Worm (Caenorhabditis elegans) whole organism, L2 larva: ENCODE results near the gene C30G7.5.

Experiments
- C34F6.9 ChIP-seq: fragments of 150-350 bp; optimal IDR thresholded peaks from 2 replicates; lab custom pipeline; 2014; ENCODE audit warnings: missing biosample characterization, missing genetic modification characterization
- R02D3.7 ChIP-seq: fragments of 150-350 bp; optimal IDR thresholded peaks from 2 replicates; lab custom pipeline; 2014; ENCODE audit warnings: missing biosample characterization, missing genetic modification characterization
- ZK546.5 ChIP-seq: sonication (generic microtip); optimal IDR thresholded peaks from 2 replicates; lab custom pipeline; 2017; ENCODE audit warnings: missing biosample characterization, missing genetic modification characterization
- ceh-16 ChIP-seq: fragments of 150-350 bp; optimal IDR thresholded peaks from 2 replicates; lab custom pipeline; 2014; ENCODE audit warnings: missing biosample characterization, missing genetic modification characterization
- elt-3 ChIP-seq: sonication (generic microtip); optimal IDR thresholded peaks from 2 replicates; lab custom pipeline; 2017; ENCODE audit warnings: missing biosample characterization, missing genetic modification characterization
- fos-1 ChIP-seq: fragments of 150-350 bp; optimal IDR thresholded peaks from 2 replicates; lab custom pipeline; 2014; ENCODE audit warnings: missing biosample characterization, missing genetic modification characterization
- lin-11 ChIP-seq: fragments of 150-350 bp; sonication (generic microtip); optimal IDR thresholded peaks from 2 replicates; lab custom pipeline; 2014; ENCODE audit warnings: missing biosample characterization, missing genetic modification characterization, inconsistent platforms, mixed read lengths
- lin-13 ChIP-seq: fragments of 150-350 bp; optimal IDR thresholded peaks from 2 replicates; lab custom pipeline; 2014; ENCODE audit warnings: missing biosample characterization, missing genetic modification reagents, missing genetic modification characterization
- mdl-1 ChIP-seq, 2 experiments: fragments of 150-350 bp in 1 of 2; sonication (generic microtip) in 1 of 2; optimal IDR thresholded peaks; 2 replicates each; lab custom pipeline; 2017; ENCODE audit warnings: missing biosample characterization in 2 of 2, missing genetic modification characterization in 2 of 2
- unc-39 ChIP-seq: fragments of 150-350 bp; optimal IDR thresholded peaks from 2 replicates; lab custom pipeline; 2014; ENCODE audit warnings: missing biosample characterization, missing genetic modification characterization
- zag-1 ChIP-seq: fragments of 150-350 bp; optimal IDR thresholded peaks from 2 replicates; lab custom pipeline; 2014; ENCODE audit warnings: missing biosample characterization, missing genetic modification characterization
- ztf-11 ChIP-seq: sonication (generic microtip); optimal IDR thresholded peaks from 2 replicates; lab custom pipeline; 2017; ENCODE audit warnings: missing biosample characterization, missing genetic modification characterization

DNA sequence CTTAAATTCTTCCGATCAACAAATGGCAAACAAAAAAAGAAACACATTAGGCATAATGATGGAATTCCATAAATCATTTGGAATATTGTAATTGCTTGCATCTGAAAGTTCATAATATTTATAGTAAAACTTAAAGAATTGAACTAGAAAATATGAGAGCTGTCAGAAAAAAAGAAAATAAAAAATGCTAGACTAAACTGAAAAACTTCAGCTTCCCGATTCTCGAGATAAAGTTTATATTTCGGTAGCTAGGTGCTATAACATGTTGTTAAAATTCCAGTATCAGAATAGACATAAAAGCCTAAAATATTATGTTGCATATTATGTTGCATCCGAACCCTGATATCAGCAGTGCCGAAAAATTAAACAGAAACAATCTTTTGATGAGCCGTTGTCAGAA, 30.4 kb downstream of the C30G7.5 start, which contains the start of gene srg-54:
- TF ChIP-seq C34F6.9, result no peak
- TF ChIP-seq R02D3.7 (tag; lab: Kevin White, UChicago), result no peak
- TF ChIP-seq ZK546.5 (tag; lab: Kevin White, UChicago), result no peak
- no peak for TF ChIP-seq ztf-11 (tag; lab: Kevin White, UChicago)
- no peak for TF ChIP-seq fos-1 (tag; lab: Kevin White, UChicago)
- TF ChIP-seq zag-1 (tag; lab: Kevin White, UChicago), result no peak
- no peak for TF ChIP-seq ceh-16
- no peak for TF ChIP-seq unc-39 (tag; lab: Kevin White, UChicago)
- no peak for TF ChIP-seq elt-3
- TF ChIP-seq lin-13 (GFP tag; lab: Kevin White, UChicago), result no peak
- TF ChIP-seq lin-11 (tag; lab: Kevin White, UChicago), result no peak
- TF ChIP-seq mdl-1 (tag; optimal IDR thresholded peaks at IDR 0.05; lab: Kevin White, UChicago), result no peak
